Worm (Caenorhabditis elegans): ENCODE data around the gene ubq-2.

The ubq-2 gene

DNA sequence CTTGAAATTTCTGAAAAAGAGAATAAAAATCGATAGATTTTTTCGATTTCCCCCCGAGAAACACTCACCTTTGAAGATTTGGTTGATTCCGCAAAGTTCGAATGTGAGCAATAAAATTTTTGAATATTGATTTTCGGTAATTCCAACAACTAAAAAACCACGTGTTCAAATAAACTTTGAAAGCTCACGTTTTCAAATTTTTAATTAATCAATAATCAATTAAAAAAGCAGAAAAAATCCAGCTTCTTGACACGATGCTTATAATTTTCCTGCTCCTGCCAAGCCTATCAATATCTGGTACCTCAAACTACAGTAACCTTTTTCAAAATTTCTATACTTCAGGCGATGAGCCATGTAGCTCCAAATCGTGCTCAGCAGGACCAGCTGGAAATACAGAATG lies 9.1 kb upstream of the ubq-2 start, which contains the start of gene ZK1010.5:
Gene ZK1010.5, minus strand, starts transcription at position 101 of the 400 bp plus-strand sequence.
- no peak for TF ChIP-seq unc-62 (GFP tag; optimal IDR thresholded peaks at IDR 0.05)

DNA sequence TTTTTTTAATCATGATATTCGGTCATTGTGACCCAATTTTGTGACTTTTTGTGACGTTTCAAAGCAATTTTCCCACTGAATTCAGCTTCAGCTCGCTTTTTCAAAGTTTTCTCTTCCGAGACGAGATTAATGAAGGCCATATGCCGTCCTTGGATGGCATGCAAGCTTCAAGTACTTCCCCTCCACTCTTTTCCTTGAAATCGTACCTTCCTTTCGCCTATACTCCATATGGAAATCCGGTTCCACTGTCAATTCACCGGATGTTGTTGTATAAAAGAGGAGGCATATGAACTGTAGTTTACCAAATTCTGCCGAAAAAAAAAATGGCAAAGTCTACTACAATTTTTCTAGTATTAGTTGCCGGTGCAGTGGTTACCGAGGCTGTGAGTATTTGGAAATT lies 2.4 kb upstream of the ubq-2 start, which contains the start of gene ZK1010.4:
Gene ZK1010.4, plus strand, starts transcription at position 301 of the 400 bp plus-strand sequence.
- TF ChIP-seq unc-62 (GFP tag; optimal IDR thresholded peaks at IDR 0.05) = no peak

- no peak for TF ChIP-seq unc-62 (GFP tag; optimal IDR thresholded peaks at IDR 0.05)
Observed at ce11 chrIII:12977559-12977958, 764 bp downstream of the ubq-2 start, which contains the start of gene ZK1010.2. TSS of gene ZK1010.2 (minus strand) at chrIII:12977862.

DNA sequence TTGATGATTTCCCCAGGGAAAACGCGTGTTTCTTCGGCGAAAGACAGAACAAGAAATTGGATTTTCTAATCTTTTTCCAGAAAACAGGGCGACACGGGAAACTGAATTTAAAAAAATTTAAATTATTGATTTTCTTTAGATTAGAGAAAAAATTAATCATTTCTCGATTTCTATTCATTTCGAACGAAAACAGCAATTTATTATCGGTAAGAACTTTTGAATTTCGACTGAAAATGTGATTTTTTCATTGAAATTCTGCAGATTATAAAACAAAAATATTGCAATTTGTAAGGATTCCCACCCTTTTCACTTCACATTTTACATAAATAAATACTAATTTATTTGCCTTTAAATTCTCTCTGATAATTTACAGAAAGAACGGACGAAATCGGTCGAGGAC lies 5.9 kb downstream of the ubq-2 start, which contains the start of gene bckd-1A:
Gene bckd-1A, minus strand, starts transcription at position 101 of the 400 bp plus-strand sequence.
- TF ChIP-seq unc-62 (GFP tag; optimal IDR thresholded peaks at IDR 0.05) = no peak

DNA sequence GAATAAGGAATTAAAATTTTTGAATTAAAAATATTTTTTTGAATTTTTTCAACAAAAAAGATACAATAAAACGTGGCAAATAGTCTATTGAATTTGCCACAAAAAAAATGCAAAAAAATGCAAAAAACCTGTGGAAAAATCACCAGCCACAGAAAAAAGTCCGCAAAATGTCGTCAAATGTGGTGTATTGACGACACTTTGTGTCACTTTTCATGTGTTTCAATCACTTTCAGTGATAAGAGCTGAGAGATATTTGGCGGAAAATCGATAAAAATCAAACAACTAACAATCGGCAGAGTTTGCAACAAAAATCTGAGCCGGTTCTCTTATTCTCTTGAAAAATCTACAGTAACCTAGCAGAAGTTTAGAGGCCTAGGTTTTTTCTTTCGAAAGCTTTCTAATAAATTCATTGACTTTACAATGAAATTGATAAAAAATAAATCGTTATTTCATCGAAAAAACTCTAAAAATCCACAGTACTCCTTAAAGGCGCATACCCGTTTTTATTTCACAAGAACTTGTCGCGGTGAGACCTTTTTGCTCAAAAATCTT lies 6.4 kb downstream of the ubq-2 start:
- TF ChIP-seq unc-62 (GFP tag; optimal IDR thresholded peaks at IDR 0.05) = no peak

DNA sequence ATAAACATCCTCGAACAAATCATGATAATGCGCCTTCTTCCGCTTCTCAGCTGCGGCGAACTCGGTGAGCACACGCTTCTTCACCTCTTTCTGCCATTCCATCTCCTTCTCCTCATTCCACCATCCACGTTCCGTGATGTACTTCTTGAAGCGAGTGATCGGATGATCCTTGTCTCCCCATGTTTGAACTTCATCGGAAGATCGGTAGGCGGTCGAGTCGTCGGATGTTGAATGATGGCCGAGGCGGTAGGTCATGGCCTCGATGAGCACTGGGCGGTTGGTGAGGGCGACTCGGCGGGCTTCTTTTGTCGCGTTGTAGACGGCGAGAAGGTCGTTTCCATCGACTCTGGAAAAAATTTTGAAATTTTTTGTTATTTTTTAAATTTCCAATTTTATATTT lies 10.0 kb downstream of the ubq-2 start:
- TF ChIP-seq unc-62 (GFP tag; optimal IDR thresholded peaks at IDR 0.05) = no peak

DNA sequence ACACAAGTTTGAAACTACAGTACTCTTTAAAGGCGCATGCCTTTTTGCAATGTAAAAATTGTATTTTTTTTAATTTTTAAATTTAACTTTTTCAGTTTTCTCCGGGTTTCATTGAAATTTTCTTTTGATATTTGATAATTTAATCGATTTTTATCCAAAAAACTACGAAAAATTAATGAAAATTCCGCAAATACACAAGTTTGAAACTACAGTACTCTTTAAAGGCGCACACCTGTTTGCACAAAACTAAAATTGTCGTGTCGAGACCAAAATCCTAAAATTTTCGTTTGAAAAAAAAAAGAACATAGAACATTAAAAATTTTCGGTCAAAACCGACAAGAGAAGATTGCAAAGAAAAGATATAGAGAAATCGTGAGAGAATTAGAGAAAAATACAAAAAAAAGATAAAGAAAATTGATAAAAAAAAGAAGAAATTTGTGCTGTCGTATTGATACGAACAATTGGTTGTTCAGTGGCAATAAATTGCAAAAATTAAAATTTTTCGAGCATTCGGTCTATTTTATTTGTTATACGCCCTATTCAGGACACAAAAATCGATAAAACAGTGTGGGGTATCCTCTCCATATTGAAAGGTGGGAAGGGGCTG lies 10.8 kb downstream of the ubq-2 start:
- TF ChIP-seq unc-62 (GFP tag; optimal IDR thresholded peaks at IDR 0.05) = no peak

DNA sequence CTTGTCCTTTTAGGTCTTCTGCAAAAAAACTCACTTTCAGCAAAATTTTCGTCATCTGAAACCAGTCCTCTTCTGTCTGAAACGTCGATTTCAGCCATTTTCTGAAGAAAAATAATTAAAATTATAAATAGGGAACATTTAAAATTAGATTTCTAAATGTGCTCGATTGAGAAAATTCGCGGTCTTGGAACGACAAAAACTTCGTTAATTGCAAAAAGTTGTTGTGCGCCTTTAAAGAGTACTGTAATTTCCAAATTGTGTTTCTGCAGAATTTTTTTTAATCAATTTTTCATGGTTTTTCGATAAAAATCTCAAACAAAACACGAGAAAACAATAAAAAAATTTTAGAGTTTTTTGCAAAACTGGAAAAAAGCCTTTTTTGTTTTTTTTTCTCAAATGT lies 11.4 kb downstream of the ubq-2 start, which contains the start of gene ttm-1:
Gene ttm-1, minus strand, starts transcription at position 101 of the 400 bp plus-strand sequence.
- TF ChIP-seq unc-62 (GFP tag; optimal IDR thresholded peaks at IDR 0.05) = no peak

- TF ChIP-seq unc-62 (GFP tag; optimal IDR thresholded peaks at IDR 0.05) = no peak
Observed at ce11 chrIII:12960705-12961104, 17.6 kb downstream of the ubq-2 start.

- TF ChIP-seq unc-62 (GFP tag; optimal IDR thresholded peaks at IDR 0.05) = no peak
Observed at ce11 chrIII:12959286-12959685, 19.0 kb downstream of the ubq-2 start.

DNA sequence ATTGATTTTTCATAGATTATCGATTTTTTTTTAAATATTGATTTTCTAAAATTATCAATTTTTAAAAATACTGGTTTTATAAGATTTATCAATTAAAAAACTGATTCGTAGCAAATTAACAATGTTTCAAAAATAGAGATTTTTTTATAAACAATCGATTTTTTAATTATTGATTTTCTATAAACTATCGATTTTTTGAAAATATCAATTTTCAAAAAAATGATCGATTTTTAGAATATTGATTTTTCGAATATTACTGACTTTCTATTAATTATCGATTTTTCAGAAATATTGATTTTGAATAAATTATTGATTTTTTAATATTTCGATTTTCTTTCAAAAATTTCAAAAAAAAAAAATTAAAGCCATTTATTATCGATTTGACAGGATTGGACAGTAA lies 25.7 kb downstream of the ubq-2 start:
- no peak for TF ChIP-seq unc-62 (GFP tag; optimal IDR thresholded peaks at IDR 0.05)

DNA sequence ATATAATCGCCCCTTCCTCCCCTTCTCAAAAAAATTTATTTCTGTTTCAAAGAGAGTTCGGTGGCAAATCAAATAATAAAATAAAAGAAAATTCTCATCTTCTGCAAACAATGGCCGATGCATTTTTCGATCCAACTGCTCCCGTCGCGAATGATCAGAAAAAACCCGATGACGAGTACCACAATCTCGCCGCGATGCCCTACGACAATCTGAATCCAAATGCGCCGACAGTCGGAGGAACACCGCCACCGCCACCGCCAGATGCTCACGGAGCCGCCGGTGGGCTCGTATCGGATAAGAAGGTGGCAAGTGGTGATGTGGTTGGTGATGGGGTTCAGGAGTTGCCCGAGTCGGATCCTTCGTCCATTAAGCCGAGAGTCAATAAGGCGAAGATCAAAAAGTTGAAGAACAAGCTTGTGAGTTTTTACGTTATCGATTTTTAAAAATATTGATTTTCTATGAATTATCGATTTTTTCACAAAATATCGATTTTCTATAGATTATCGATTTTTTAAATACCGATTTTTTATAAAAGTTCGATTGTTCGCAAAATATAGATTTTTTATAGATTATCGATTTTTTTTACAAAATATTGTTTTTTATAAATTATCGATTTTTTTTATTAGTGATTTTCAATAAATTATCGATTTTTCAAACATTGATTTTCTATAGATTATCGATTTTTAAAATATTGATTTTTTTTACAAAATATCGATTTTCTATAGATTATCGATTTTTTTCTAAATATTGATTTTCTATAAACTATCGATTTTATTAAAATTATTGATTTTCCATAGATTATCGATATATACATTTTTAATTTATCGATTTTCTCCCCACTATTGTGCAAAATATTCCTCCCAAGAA lies 26.7 kb downstream of the ubq-2 start, which contains the start of gene Y39E4A.1:
Gene Y39E4A.1, plus strand, starts transcription at position 51 of the 867 bp plus-strand sequence.
- TF ChIP-seq unc-62 (GFP tag; optimal IDR thresholded peaks at IDR 0.05) = no peak

ce11 chrIII:12945072-12945471 lies 33.3 kb downstream of the ubq-2 start:
- no peak for TF ChIP-seq unc-62 (GFP tag; optimal IDR thresholded peaks at IDR 0.05)

- no peak for TF ChIP-seq unc-62 (GFP tag; optimal IDR thresholded peaks at IDR 0.05)
Observed at ce11 chrIII:12944064-12944463, 34.3 kb downstream of the ubq-2 start.

ce11 chrIII:12942307-12942706 lies 36.0 kb downstream of the ubq-2 start, which contains the start of gene unc-25:
TSS of gene unc-25 (plus strand) at chrIII:12942651.
- no peak for TF ChIP-seq unc-62 (GFP tag; optimal IDR thresholded peaks at IDR 0.05)

DNA sequence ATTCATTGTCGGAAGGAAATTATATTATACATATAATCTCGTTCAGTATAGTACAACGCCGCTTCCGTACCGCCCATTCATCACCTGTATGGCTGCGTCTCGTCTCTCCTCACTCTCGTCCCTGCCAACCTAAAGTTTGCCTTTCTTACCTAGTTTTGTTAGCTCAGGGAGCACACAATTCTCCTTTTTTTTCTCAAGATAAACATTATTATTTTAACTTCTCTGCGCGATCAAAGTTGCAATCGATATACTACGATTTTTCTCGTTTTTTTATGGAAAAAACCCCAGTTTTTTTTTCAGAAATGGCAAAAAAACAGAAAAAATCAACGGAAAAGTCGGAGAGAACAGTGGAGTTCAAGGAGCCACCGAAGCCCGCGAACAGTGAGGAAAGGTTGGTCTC lies 43.9 kb downstream of the ubq-2 start, which contains the start of gene epg-3:
Gene epg-3, plus strand, starts transcription at position 301 of the 400 bp plus-strand sequence.
- no peak for TF ChIP-seq unc-62 (GFP tag; optimal IDR thresholded peaks at IDR 0.05)
